Worm (Caenorhabditis elegans) whole organism, midembryonic: ENCODE measurements around the gene ipp-5.

ENCODE experiments used
- T22C8.4 ChIP-seq: fragments of 200-800 bp; sonication (Bioruptor generic); IDR thresholded peaks from 2 replicates; pipeline ENCODE4 v1.3.6; 2022; ENCODE audit warnings: missing genetic modification characterization, missing compliant biosample characterization
- cog-1 ChIP-seq: sonication (generic microtip); optimal IDR thresholded peaks from 2 replicates; lab custom pipeline; 2016; ENCODE audit warnings: missing genetic modification characterization, missing compliant biosample characterization
- flt-1 ChIP-seq: fragments of 200-800 bp; sonication (Bioruptor generic); IDR thresholded peaks from 2 replicates; pipeline ENCODE4 v1.3.6; 2022; ENCODE audit warnings: missing genetic modification characterization, missing compliant biosample characterization
- klf-2 ChIP-seq: fragments of 200-800 bp; sonication (Bioruptor generic); conservative IDR thresholded peaks from 2 replicates; pipeline ENCODE4 v1.3.6; 2022; ENCODE audit warnings: missing genetic modification reagents, missing genetic modification characterization, missing compliant biosample characterization
- med-1 ChIP-seq: sonication (generic microtip); optimal IDR thresholded peaks from 2 replicates; lab custom pipeline; 2017; ENCODE audit warnings: missing genetic modification characterization, mild to moderate bottlenecking, missing compliant biosample characterization, antibody characterized with exemption, missing genetic modification reagents; ENCODE audit not compliant: insufficient read depth
- ref-1 ChIP-seq: fragments of 200-800 bp; sonication (Bioruptor generic); conservative IDR thresholded peaks from 2 replicates; pipeline ENCODE4 v1.3.6; 2022; ENCODE audit warnings: missing genetic modification reagents, missing genetic modification characterization, missing compliant biosample characterization
- tab-1 ChIP-seq: fragments of 200-800 bp; sonication (Bioruptor generic); IDR thresholded peaks from 2 replicates; pipeline ENCODE4 v1.3.6; 2022; ENCODE audit warnings: missing genetic modification characterization, missing compliant biosample characterization
- ztf-23 ChIP-seq: fragments of 200-800 bp; sonication (Bioruptor generic); IDR thresholded peaks from 2 replicates; pipeline ENCODE4 v1.3.6; 2022; ENCODE audit warnings: missing genetic modification reagents, missing genetic modification characterization, missing compliant biosample characterization
- ztf-29 ChIP-seq: fragments of 200-800 bp; sonication (Bioruptor generic); IDR thresholded peaks from 2 replicates; pipeline ENCODE4 v1.3.6; 2022; ENCODE audit warnings: missing genetic modification reagents, missing genetic modification characterization, missing compliant biosample characterization

ipp-5 gene

DNA sequence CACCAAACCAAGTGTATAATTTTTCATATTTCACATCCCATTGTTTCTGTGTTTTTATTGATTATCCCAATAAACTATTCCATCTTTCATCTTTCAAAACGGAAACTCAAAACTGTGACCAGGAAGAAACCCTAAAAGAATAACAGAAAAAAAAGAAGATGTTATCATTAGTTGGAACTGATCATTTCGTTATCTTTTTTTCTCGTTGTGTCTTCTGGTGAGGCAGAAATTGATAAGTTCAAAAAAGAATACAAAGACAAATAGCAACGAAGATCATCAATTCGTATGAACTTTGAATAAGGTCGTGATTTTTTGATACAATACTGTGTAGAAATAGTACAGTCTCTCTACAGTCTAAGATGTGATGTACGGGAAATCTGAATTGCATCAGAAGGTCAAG, 50.5 kb downstream of the ipp-5 start:
- no peak for TF ChIP-seq tab-1 (GFP tag; lab: Robert Waterston, UW)
- no peak for TF ChIP-seq ztf-29 (GFP tag; lab: Robert Waterston, UW)
- TF ChIP-seq cog-1: no peak
- no peak for TF ChIP-seq med-1
- no peak for TF ChIP-seq ztf-23
- TF ChIP-seq flt-1 (GFP tag; lab: Robert Waterston, UW): no peak
- no peak for TF ChIP-seq ref-1 (GFP tag; lab: Robert Waterston, UW)
- no peak for TF ChIP-seq T22C8.4
- no peak for TF ChIP-seq klf-2 (GFP tag; lab: Robert Waterston, UW)

- TF ChIP-seq klf-2 (GFP tag; lab: Robert Waterston, UW) (no peak), med-1 (no peak), ztf-23 (no peak), tab-1 (GFP tag; lab: Robert Waterston, UW) (no peak), cog-1 (no peak), ref-1 (GFP tag; lab: Robert Waterston, UW) (no peak), T22C8.4 (no peak), ztf-29 (GFP tag; lab: Robert Waterston, UW) (no peak)
Measured at ce11 chrX:6082660-6083059, 51.4 kb downstream of the ipp-5 start, which contains the start of gene C45B2.3. TSS of gene C45B2.3 (plus strand) at chrX:6082960.
